Fruit fly (Drosophila melanogaster) whole organism, adult: ENCODE measurements around the gene DNAlig3.

Experiments used
- CG5204 ChIP-seq: fragments of 200-800 bp; sonication (Bioruptor generic); optimal IDR thresholded peaks from 2 replicates; lab custom pipeline; 2016; ENCODE audit warnings: missing biosample characterization, missing genetic modification characterization
- Hr96 ChIP-seq: fragments of 200-800 bp; sonication (Bioruptor generic); optimal IDR thresholded peaks from 2 replicates; lab custom pipeline; 2016; ENCODE audit warnings: missing biosample characterization, missing genetic modification characterization

dm6 chr3R:12447353-12447752, 45.7 kb upstream of the DNAlig3 start, which contains the start of gene vrs:
- TF ChIP-seq CG5204 (GFP tag; lab: Kevin White, UChicago) = no peak
- no peak for TF ChIP-seq Hr96 (GFP tag; lab: Kevin White, UChicago)
